Worm (Caenorhabditis elegans) whole organism, early embryonic: ENCODE results near the gene sri-33.
"Not testable (repeated sequence)": the region's sequence is repeated elsewhere in the genome, so short reads cannot be mapped to it uniquely, and the experiment has no call there.

Source experiments
- B0310.2 ChIP-seq: sonication (generic microtip); optimal IDR thresholded peaks from 2 replicates; lab custom pipeline; 2016; ENCODE audit warnings: mild to moderate bottlenecking, missing genetic modification characterization, missing compliant biosample characterization
- F13C5.2 ChIP-seq: sonication (generic microtip); optimal IDR thresholded peaks from 2 replicates; lab custom pipeline; 2017; ENCODE audit warnings: mild to moderate bottlenecking, missing genetic modification characterization, inconsistent platforms, missing compliant biosample characterization
- aly-1 ChIP-seq: sonication (generic microtip); optimal IDR thresholded peaks from 2 replicates; lab custom pipeline; 2016; ENCODE audit warnings: missing genetic modification characterization, missing compliant biosample characterization
- ama-1 ChIP-seq: fragments of 150-350 bp; optimal IDR thresholded peaks from 2 replicates; lab custom pipeline; 2014
- ceh-13 ChIP-seq: fragments of 200-800 bp; sonication (Bioruptor generic); optimal IDR thresholded peaks from 2 replicates; lab custom pipeline; 2018; ENCODE audit warnings: mild to moderate bottlenecking, missing genetic modification characterization, missing compliant biosample characterization
- ceh-36 ChIP-seq: sonication (generic microtip); optimal IDR thresholded peaks from 2 replicates; lab custom pipeline; 2016; ENCODE audit warnings: missing genetic modification characterization, inconsistent platforms, missing compliant biosample characterization
- ets-7 ChIP-seq: sonication (generic microtip); optimal IDR thresholded peaks from 2 replicates; lab custom pipeline; 2016; ENCODE audit warnings: missing genotype, missing genetic modification characterization, missing compliant biosample characterization
- flt-1 ChIP-seq: fragments of 200-800 bp; sonication (Bioruptor generic); IDR thresholded peaks from 2 replicates; pipeline ENCODE4 v1.3.6; 2022; ENCODE audit warnings: missing genetic modification characterization, missing compliant biosample characterization
- hmbx-1 ChIP-seq: sonication (generic microtip); optimal IDR thresholded peaks from 2 replicates; lab custom pipeline; 2016; ENCODE audit warnings: mild to moderate bottlenecking, missing genetic modification characterization, missing compliant biosample characterization
- hmg-4 ChIP-seq: fragments of 200-800 bp; sonication (Bioruptor generic); optimal IDR thresholded peaks from 2 replicates; lab custom pipeline; 2018; ENCODE audit warnings: mild to moderate bottlenecking, missing genetic modification characterization, missing compliant biosample characterization
- hnd-1 ChIP-seq: sonication (generic microtip); optimal IDR thresholded peaks from 2 replicates; lab custom pipeline; 2016; ENCODE audit warnings: missing genetic modification characterization, missing compliant biosample characterization
- pes-1 ChIP-seq: fragments of 200-800 bp; sonication (Bioruptor generic); IDR thresholded peaks from 2 replicates; pipeline ENCODE4 v1.3.6; 2022; ENCODE audit warnings: missing genetic modification reagents, missing genetic modification characterization, missing compliant biosample characterization
- scrt-1 ChIP-seq: fragments of 200-800 bp; sonication (Bioruptor generic); IDR thresholded peaks from 2 replicates; pipeline ENCODE4 v1.3.6; 2022; ENCODE audit warnings: missing genetic modification characterization, missing compliant biosample characterization
- sea-1 ChIP-seq: fragments of 200-800 bp; sonication (Bioruptor generic); conservative IDR thresholded peaks from 2 replicates; pipeline ENCODE4 v1.3.6; 2022; ENCODE audit warnings: missing genetic modification characterization, missing compliant biosample characterization
- tbx-11 ChIP-seq: fragments of 200-800 bp; sonication (Bioruptor generic); IDR thresholded peaks from 2 replicates; pipeline ENCODE4 v1.3.6; 2022; ENCODE audit warnings: missing genetic modification characterization, missing compliant biosample characterization
- tbx-37 ChIP-seq: fragments of 200-800 bp; sonication (Bioruptor generic); conservative IDR thresholded peaks from 2 replicates; pipeline ENCODE4 v1.3.6; 2022; ENCODE audit warnings: missing genetic modification reagents, missing genetic modification characterization, missing compliant biosample characterization
- tra-4 ChIP-seq: sonication (generic microtip); optimal IDR thresholded peaks from 2 replicates; lab custom pipeline; 2017; ENCODE audit warnings: missing genetic modification characterization, missing compliant biosample characterization

The sri-33 gene

ce11 chrII:3151615-3152014, 5.0 kb downstream of the sri-33 start, which contains the start of the genes T10D4.14 and T10D4.19:
Gene T10D4.14 (minus strand): TSS chrII:3151715.
Gene T10D4.19 (plus strand): TSS chrII:3151918.
- TF ChIP-seq B0310.2 (tag; lab: Kevin White, UChicago) (no peak), F13C5.2 (tag; lab: Kevin White, UChicago) (no peak), ceh-13 (no peak), flt-1 (no peak), ama-1 (lab: Kevin White, UChicago) (no peak), scrt-1 (GFP tag; lab: Robert Waterston, UW) (no peak), aly-1 (tag; lab: Kevin White, UChicago) (no peak)

ce11 chrII:3149521-3150190, 7.0 kb downstream of the sri-33 start, which contains the start of the genes T10D4.11 and T10D4.1:
Gene T10D4.11 (minus strand): TSS chrII:3149621.
Gene T10D4.1 (plus strand): TSS chrII:3150140.
- TF ChIP-seq aly-1 (tag; lab: Kevin White, UChicago): no peak
- no peak for TF ChIP-seq F13C5.2 (tag; lab: Kevin White, UChicago)
- no peak for TF ChIP-seq ceh-13
- TF ChIP-seq hnd-1 (tag; lab: Kevin White, UChicago): no peak
- no peak for TF ChIP-seq pes-1 (GFP tag; lab: Robert Waterston, UW)
- no peak for TF ChIP-seq tbx-11
- TF ChIP-seq ama-1 (lab: Kevin White, UChicago): no peak
- TF ChIP-seq B0310.2 (tag; lab: Kevin White, UChicago): no peak
- TF ChIP-seq hmg-4 (GFP tag; lab: Kevin White, UChicago): no peak
- TF ChIP-seq scrt-1 (GFP tag; lab: Robert Waterston, UW): no peak
- TF ChIP-seq tbx-37 (GFP tag; lab: Robert Waterston, UW): no peak
- TF ChIP-seq sea-1 (GFP tag; lab: Robert Waterston, UW): no peak
- no peak for TF ChIP-seq flt-1

ce11 chrII:3148404-3148803, 8.2 kb downstream of the sri-33 start:
- TF ChIP-seq tbx-11 (no peak), ets-7 (no peak), pes-1 (GFP tag; lab: Robert Waterston, UW) (no peak), F13C5.2 (tag; lab: Kevin White, UChicago) (no peak), hmbx-1 (tag; lab: Kevin White, UChicago) (no peak), hnd-1 (tag; lab: Kevin White, UChicago) (no peak), hmg-4 (GFP tag; lab: Kevin White, UChicago) (no peak), ceh-13 (no peak), sea-1 (GFP tag; lab: Robert Waterston, UW) (no peak), tbx-37 (GFP tag; lab: Robert Waterston, UW) (no peak), tra-4 (tag; lab: Kevin White, UChicago) (no peak), ama-1 (lab: Kevin White, UChicago) (no peak), B0310.2 (tag; lab: Kevin White, UChicago) (no peak), scrt-1 (GFP tag; lab: Robert Waterston, UW) (no peak), flt-1 (no peak), ceh-36 (tag; lab: Kevin White, UChicago) (no peak), aly-1 (tag; lab: Kevin White, UChicago) (no peak)

ce11 chrII:3145842-3146241, 10.8 kb downstream of the sri-33 start, which contains the start of gene T10D4.15:
Gene T10D4.15 (plus strand): TSS chrII:3146142.
- TF ChIP-seq ama-1 (lab: Kevin White, UChicago) (no peak), scrt-1 (GFP tag; lab: Robert Waterston, UW) (no peak), ets-7 (no peak), hmg-4 (GFP tag; lab: Kevin White, UChicago) (no peak), tbx-11 (no peak), ceh-13 (no peak), hmbx-1 (tag; lab: Kevin White, UChicago) (no peak), flt-1 (no peak), hnd-1 (tag; lab: Kevin White, UChicago) (no peak), ceh-36 (tag; lab: Kevin White, UChicago) (no peak), B0310.2 (tag; lab: Kevin White, UChicago) (no peak), sea-1 (GFP tag; lab: Robert Waterston, UW) (no peak)

- not testable (repeated sequence) for TF ChIP-seq ceh-13; ceh-36 (tag; lab: Kevin White, UChicago); hmbx-1 (tag; lab: Kevin White, UChicago)
These were observed 12.1 kb downstream of the sri-33 start, which contains the start of gene sri-43 for ce11 chrII:3144552-3144951. Gene sri-43 (minus strand): TSS chrII:3144652.

- not testable (repeated sequence) for TF ChIP-seq tra-4 (tag; lab: Kevin White, UChicago); pes-1 (GFP tag; lab: Robert Waterston, UW); tbx-37 (GFP tag; lab: Robert Waterston, UW)
These were observed 13.8 kb downstream of the sri-33 start, which contains the start of gene sri-42 for ce11 chrII:3142855-3143254. Gene sri-42 (minus strand): TSS chrII:3142955.

ce11 chrII:3137804-3138203, 18.8 kb downstream of the sri-33 start, which contains the start of gene sri-54:
Gene sri-54 (minus strand): TSS chrII:3137904.
- TF ChIP-seq ets-7 (no peak), ceh-36 (tag; lab: Kevin White, UChicago) (no peak), pes-1 (GFP tag; lab: Robert Waterston, UW) (no peak), flt-1 (no peak), F13C5.2 (tag; lab: Kevin White, UChicago) (no peak), B0310.2 (tag; lab: Kevin White, UChicago) (no peak), aly-1 (tag; lab: Kevin White, UChicago) (no peak), ama-1 (lab: Kevin White, UChicago) (no peak), hmbx-1 (tag; lab: Kevin White, UChicago) (no peak), scrt-1 (GFP tag; lab: Robert Waterston, UW) (no peak), sea-1 (GFP tag; lab: Robert Waterston, UW) (no peak), hnd-1 (tag; lab: Kevin White, UChicago) (no peak), ceh-13 (no peak), tbx-11 (no peak)
